Worm (Caenorhabditis elegans) whole organism, mixed stage, embryonic: ENCODE results near the gene atad-3.

Experiments used
- elt-1 ChIP-seq: sonication (generic microtip); optimal IDR thresholded peaks from 2 replicates; lab custom pipeline; 2017; ENCODE audit warnings: missing genetic modification characterization, mild to moderate bottlenecking, missing compliant biosample characterization, antibody characterized with exemption, moderate library complexity, borderline replicate concordance; ENCODE audit not compliant: insufficient read depth
- elt-3 ChIP-seq: fragments of 150-350 bp; optimal IDR thresholded peaks from 2 replicates; lab custom pipeline; 2014; ENCODE audit warnings: missing biosample characterization, missing genetic modification characterization
- lin-13 ChIP-seq: fragments of 150-350 bp; optimal IDR thresholded peaks from 2 replicates; lab custom pipeline; 2014; ENCODE audit warnings: missing biosample characterization, missing genetic modification characterization
- lsy-2 ChIP-seq: fragments of 150-350 bp; optimal IDR thresholded peaks from 2 replicates; lab custom pipeline; 2014; ENCODE audit warnings: missing biosample characterization, missing genetic modification characterization
- nhr-12 ChIP-seq: fragments of 150-350 bp; optimal IDR thresholded peaks from 2 replicates; lab custom pipeline; 2014; ENCODE audit warnings: missing biosample characterization, missing genetic modification characterization
- pha-4 ChIP-seq: fragments of 150-350 bp; optimal IDR thresholded peaks from 2 replicates; lab custom pipeline; 2018; ENCODE audit warnings: missing biosample characterization, missing genetic modification reagents, missing genetic modification characterization
- snpc-4 ChIP-seq: fragments of 150-350 bp; optimal IDR thresholded peaks from 2 replicates; lab custom pipeline; 2014; ENCODE audit warnings: missing biosample characterization, missing genetic modification characterization
- unc-39 ChIP-seq: fragments of 150-350 bp; optimal IDR thresholded peaks from 2 replicates; lab custom pipeline; 2014; ENCODE audit warnings: missing biosample characterization, missing genetic modification characterization
- ztf-11 ChIP-seq: fragments of 150-350 bp; optimal IDR thresholded peaks from 2 replicates; lab custom pipeline; 2014; ENCODE audit warnings: missing biosample characterization, missing genetic modification characterization

- no peak for TF ChIP-seq elt-1 (tag; lab: Kevin White, UChicago)
- TF ChIP-seq lin-13, result no peak
- no peak for TF ChIP-seq nhr-12
- TF ChIP-seq ztf-11 (tag; lab: Kevin White, UChicago), result no peak
- TF ChIP-seq pha-4 (tag; lab: Kevin White, UChicago), result no peak
- no peak for TF ChIP-seq lsy-2
- TF ChIP-seq snpc-4 (tag; lab: Kevin White, UChicago), result no peak
- TF ChIP-seq unc-39, result no peak
- TF ChIP-seq elt-3, result no peak
Observed at ce11 chrII:10230972-10231371, 17.8 kb upstream of the atad-3 start, which contains the start of gene T01E8.8.
